Worm (Caenorhabditis elegans) whole organism, mixed stage, embryonic: ENCODE measurements around the gene F56F11.2.

ENCODE experiments used
- blmp-1 ChIP-seq: fragments of 150-350 bp; optimal IDR thresholded peaks from 2 replicates; lab custom pipeline; 2014; ENCODE audit warnings: missing biosample characterization, missing genetic modification characterization
- ceh-39 ChIP-seq: fragments of 150-350 bp; optimal IDR thresholded peaks from 2 replicates; lab custom pipeline; 2014; ENCODE audit warnings: missing biosample characterization, missing genetic modification characterization
- ham-2 ChIP-seq: fragments of 200-800 bp; sonication (Bioruptor generic); optimal IDR thresholded peaks from 2 replicates; lab custom pipeline; 2018; ENCODE audit warnings: mild to moderate bottlenecking, missing genetic modification characterization, missing compliant biosample characterization
- lin-13 ChIP-seq: fragments of 150-350 bp; optimal IDR thresholded peaks from 2 replicates; lab custom pipeline; 2014; ENCODE audit warnings: missing biosample characterization, missing genetic modification characterization
- mab-5 ChIP-seq: fragments of 150-350 bp; optimal IDR thresholded peaks from 2 replicates; lab custom pipeline; 2014; ENCODE audit warnings: missing biosample characterization, missing genetic modification characterization
- mls-2 ChIP-seq: sonication (generic microtip); optimal IDR thresholded peaks from 2 replicates; lab custom pipeline; 2016; ENCODE audit warnings: mild to moderate bottlenecking, missing genetic modification characterization, moderate library complexity, missing compliant biosample characterization
- nhr-12 ChIP-seq: fragments of 150-350 bp; optimal IDR thresholded peaks from 2 replicates; lab custom pipeline; 2014; ENCODE audit warnings: missing biosample characterization, missing genetic modification characterization
- nhr-28 ChIP-seq: fragments of 150-350 bp; optimal IDR thresholded peaks from 2 replicates; lab custom pipeline; 2014; ENCODE audit warnings: missing biosample characterization, missing genetic modification characterization
- pha-4 ChIP-seq: fragments of 150-350 bp; optimal IDR thresholded peaks from 2 replicates; lab custom pipeline; 2018; ENCODE audit warnings: missing biosample characterization, missing genetic modification reagents, missing genetic modification characterization
- sptf-1 ChIP-seq: sonication (generic microtip); optimal IDR thresholded peaks from 2 replicates; lab custom pipeline; 2017; ENCODE audit warnings: mild to moderate bottlenecking, missing genetic modification characterization, moderate library complexity, missing compliant biosample characterization
- tbx-8 ChIP-seq: fragments of 200-800 bp; sonication (Bioruptor generic); optimal IDR thresholded peaks from 2 replicates; lab custom pipeline; 2018; ENCODE audit warnings: mild to moderate bottlenecking, missing genetic modification characterization, moderate library complexity, missing compliant biosample characterization
- unc-62 ChIP-seq: fragments of 150-350 bp; optimal IDR thresholded peaks from 2 replicates; lab custom pipeline; 2014; ENCODE audit warnings: missing biosample characterization, missing genetic modification reagents, missing genetic modification characterization
- ztf-11 ChIP-seq: fragments of 150-350 bp; optimal IDR thresholded peaks from 2 replicates; lab custom pipeline; 2014; ENCODE audit warnings: missing biosample characterization, missing genetic modification characterization

DNA sequence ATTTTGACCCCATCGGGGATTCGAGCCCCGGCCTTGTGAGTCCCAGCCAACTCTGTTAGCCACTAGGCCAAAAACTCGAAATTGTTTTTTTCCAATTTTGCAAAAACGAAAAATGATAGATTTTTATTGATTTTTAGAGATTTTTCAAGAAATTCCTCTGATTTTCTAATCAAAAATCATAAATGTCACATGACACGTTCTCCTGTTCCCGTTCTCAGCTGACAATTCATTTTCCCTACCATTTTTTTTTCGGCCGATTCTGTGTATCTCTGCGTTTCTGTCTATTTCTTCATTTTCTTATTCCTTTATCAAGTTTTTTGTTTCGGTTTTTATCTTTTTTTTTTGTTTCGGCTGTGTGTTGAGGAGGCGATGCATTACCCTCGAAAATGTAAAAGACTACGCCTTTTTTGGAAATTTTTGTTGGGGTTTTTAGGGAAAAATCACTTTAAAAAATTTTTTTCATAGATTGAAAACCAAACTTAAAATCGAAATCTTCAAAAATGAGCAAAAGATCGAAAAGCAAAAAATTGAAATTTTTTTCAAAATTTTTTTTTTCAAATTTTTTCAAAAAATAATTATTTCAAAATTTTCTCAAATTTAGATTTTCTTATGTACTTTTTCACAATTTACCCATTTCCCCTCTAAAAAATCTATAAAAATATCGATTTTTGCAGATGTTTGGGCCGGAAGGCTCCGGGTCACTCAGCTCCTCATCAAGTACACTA, 7.8 kb upstream of the F56F11.2 start, which contains the start of gene klf-1:
- TF ChIP-seq nhr-12 (tag; lab: Kevin White, UChicago) (no peak), tbx-8 (GFP tag; lab: Kevin White, UChicago) (no peak), pha-4 (tag; lab: Kevin White, UChicago) (no peak), ceh-39 (tag; lab: Kevin White, UChicago) (no peak), blmp-1 (tag; lab: Kevin White, UChicago) (no peak), lin-13 (tag; lab: Kevin White, UChicago) (no peak), nhr-28 (no peak), ztf-11 (no peak), mls-2 (tag; lab: Kevin White, UChicago) (no peak), mab-5 (tag; lab: Kevin White, UChicago) (no peak), sptf-1 (tag; lab: Kevin White, UChicago) (no peak), ham-2 (GFP tag; lab: Kevin White, UChicago) (no peak), unc-62 (GFP tag; lab: Kevin White, UChicago) (no peak)
